Fruit fly (Drosophila melanogaster) whole organism, embryonic: ENCODE measurements around the gene phtm.
A peak's percentile ranks its signal among the peaks of the same experiment; 100 is the strongest.

ENCODE experiments used
- Adf1 ChIP-seq: fragments of 200-800 bp; sonication (Bioruptor generic); IDR thresholded peaks from 2 replicates; pipeline ENCODE4 v1.3.6; 2022; ENCODE audit warnings: missing biosample characterization, missing genetic modification characterization
- Blimp-1 ChIP-seq: fragments of 200-800 bp; sonication (Bioruptor generic); optimal IDR thresholded peaks from 3 replicates; lab custom pipeline; 2018; ENCODE audit warnings: missing biosample characterization, missing genetic modification characterization, mild to moderate bottlenecking, moderate library complexity, missing genetic modification reagents
- CG10267 ChIP-seq: fragments of 200-800 bp; sonication (Bioruptor generic); optimal IDR thresholded peaks from 2 replicates; lab custom pipeline; 2018; ENCODE audit warnings: missing biosample characterization, mild to moderate bottlenecking, missing genetic modification characterization, moderate library complexity
- CG10543 ChIP-seq: fragments of 200-800 bp; sonication (Bioruptor generic); optimal IDR thresholded peaks from 3 replicates; lab custom pipeline; 2017; ENCODE audit warnings: missing biosample characterization, mild to moderate bottlenecking, missing genetic modification characterization, moderate library complexity
- CG10979 ChIP-seq: fragments of 200-800 bp; sonication (Bioruptor generic); optimal IDR thresholded peaks from 2 replicates; lab custom pipeline; 2018; ENCODE audit warnings: missing biosample characterization, mild to moderate bottlenecking, missing genetic modification characterization, moderate library complexity
- CG12391 ChIP-seq: fragments of 200-800 bp; sonication (Bioruptor generic); optimal IDR thresholded peaks from 3 replicates; lab custom pipeline; 2018; ENCODE audit warnings: missing biosample characterization, mild to moderate bottlenecking, missing genetic modification characterization, moderate library complexity
- CG12744 ChIP-seq: fragments of 200-800 bp; sonication (Bioruptor generic); optimal IDR thresholded peaks from 2 replicates; lab custom pipeline; 2016; ENCODE audit warnings: missing biosample characterization, missing genetic modification characterization
- CG12769 ChIP-seq: fragments of 200-800 bp; sonication (Bioruptor generic); optimal IDR thresholded peaks from 2 replicates; lab custom pipeline; 2019; ENCODE audit warnings: missing biosample characterization, mild to moderate bottlenecking, missing genetic modification characterization, moderate library complexity
- CG13123 ChIP-seq: fragments of 200-800 bp; sonication (Bioruptor generic); optimal IDR thresholded peaks from 2 replicates; lab custom pipeline; 2016; ENCODE audit warnings: missing biosample characterization, missing genetic modification characterization
- CG13424 ChIP-seq: fragments of 200-800 bp; sonication (Bioruptor generic); optimal IDR thresholded peaks from 2 replicates; lab custom pipeline; 2019; ENCODE audit warnings: missing biosample characterization, mild to moderate bottlenecking, missing genetic modification characterization, moderate library complexity
- CG3163 ChIP-seq: fragments of 200-800 bp; sonication (Bioruptor generic); optimal IDR thresholded peaks from 3 replicates; lab custom pipeline; 2016; ENCODE audit warnings: missing biosample characterization, missing genetic modification characterization
- CG33213 ChIP-seq: fragments of 200-800 bp; sonication (Bioruptor generic); optimal IDR thresholded peaks from 3 replicates; lab custom pipeline; 2016; ENCODE audit warnings: missing biosample characterization, missing genetic modification characterization
- CG4707 ChIP-seq: fragments of 200-800 bp; sonication (Bioruptor generic); optimal IDR thresholded peaks from 2 replicates; lab custom pipeline; 2018; ENCODE audit warnings: missing biosample characterization, mild to moderate bottlenecking, missing genetic modification characterization, moderate library complexity
- CG5180 ChIP-seq: fragments of 200-800 bp; sonication (Bioruptor generic); optimal IDR thresholded peaks from 3 replicates; lab custom pipeline; 2017; ENCODE audit warnings: missing biosample characterization, missing genetic modification characterization, mild to moderate bottlenecking, moderate library complexity, missing genetic modification reagents
- CG7556 ChIP-seq: fragments of 200-800 bp; sonication (Bioruptor generic); optimal IDR thresholded peaks from 2 replicates; lab custom pipeline; 2017; ENCODE audit warnings: missing biosample characterization, mild to moderate bottlenecking, missing genetic modification characterization
- CG8944 ChIP-seq: fragments of 200-800 bp; sonication (Bioruptor generic); optimal IDR thresholded peaks from 3 replicates; lab custom pipeline; 2016; ENCODE audit warnings: missing biosample characterization, missing genetic modification characterization
- CG9437 ChIP-seq: fragments of 200-800 bp; sonication (Bioruptor generic); optimal IDR thresholded peaks from 2 replicates; lab custom pipeline; 2018; ENCODE audit warnings: missing biosample characterization, mild to moderate bottlenecking, missing genetic modification characterization
- Deaf1 ChIP-seq: fragments of 200-800 bp; optimal IDR thresholded peaks from 3 replicates; lab custom pipeline; 2019; ENCODE audit warnings: missing biosample characterization, mild to moderate bottlenecking, missing genetic modification characterization, moderate library complexity
- GATAe ChIP-seq: fragments of 200-800 bp; sonication (Bioruptor generic); conservative IDR thresholded peaks from 2 replicates; pipeline ENCODE4 v1.3.6; 2022; ENCODE audit warnings: missing biosample characterization, missing genetic modification characterization
- Hr3 ChIP-seq: fragments of 200-800 bp; sonication (Bioruptor generic); optimal IDR thresholded peaks from 3 replicates; lab custom pipeline; 2016; ENCODE audit warnings: missing biosample characterization, missing genetic modification characterization
- Jarid2 ChIP-seq: fragments of 200-800 bp; sonication (Bioruptor generic); optimal IDR thresholded peaks from 3 replicates; lab custom pipeline; 2017; ENCODE audit warnings: mild to moderate bottlenecking, missing biosample characterization, missing genetic modification reagents, missing genetic modification characterization
- Lpt ChIP-seq: fragments of >200 bp; optimal IDR thresholded peaks from 2 replicates; lab custom pipeline; 2018; ENCODE audit warnings: missing biosample characterization, missing genetic modification characterization
- Mes4 ChIP-seq: fragments of 200-800 bp; sonication (Bioruptor generic); optimal IDR thresholded peaks from 2 replicates; lab custom pipeline; 2016; ENCODE audit warnings: missing biosample characterization, missing genetic modification characterization
- Myb ChIP-seq: fragments of 200-800 bp; sonication (Bioruptor generic); optimal IDR thresholded peaks from 2 replicates; lab custom pipeline; 2016; ENCODE audit warnings: missing biosample characterization, missing genetic modification characterization
- Ssrp ChIP-seq: fragments of 200-800 bp; sonication (Bioruptor generic); optimal IDR thresholded peaks from 2 replicates; lab custom pipeline; 2018; ENCODE audit warnings: missing biosample characterization, mild to moderate bottlenecking, missing genetic modification characterization, moderate library complexity
- abd-A ChIP-seq: fragments of 200-800 bp; sonication (Bioruptor generic); optimal IDR thresholded peaks from 3 replicates; lab custom pipeline; 2019; ENCODE audit warnings: missing biosample characterization, mild to moderate bottlenecking, missing genetic modification characterization, moderate library complexity
- bigmax ChIP-seq: fragments of 200-800 bp; sonication (Bioruptor generic); optimal IDR thresholded peaks from 2 replicates; lab custom pipeline; 2018; ENCODE audit warnings: missing biosample characterization, mild to moderate bottlenecking, missing genetic modification characterization
- cg ChIP-seq: fragments of 200-800 bp; sonication (Bioruptor generic); optimal IDR thresholded peaks from 3 replicates; lab custom pipeline; 2019; ENCODE audit warnings: missing biosample characterization, mild to moderate bottlenecking, missing genetic modification characterization, moderate library complexity
- crol ChIP-seq: fragments of 200-800 bp; sonication (Bioruptor generic); IDR thresholded peaks from 2 replicates; pipeline ENCODE4 v1.3.6; 2022; ENCODE audit warnings: missing biosample characterization, missing genetic modification characterization
- dpn ChIP-seq, 2 experiments: fragments of 200-800 bp; sonication (Bioruptor generic); optimal IDR thresholded peaks; 3 replicates each; lab custom pipeline; 2016; ENCODE audit warnings: missing biosample characterization in 2 of 2, missing genetic modification characterization in 2 of 2
- grau ChIP-seq: fragments of 200-800 bp; optimal IDR thresholded peaks from 3 replicates; lab custom pipeline; 2019; ENCODE audit warnings: missing biosample characterization, mild to moderate bottlenecking, missing genetic modification characterization, moderate library complexity
- h ChIP-seq: fragments of >200 bp; optimal IDR thresholded peaks from 2 replicates; lab custom pipeline; 2017
- kni ChIP-seq: fragments of 200-800 bp; sonication (Bioruptor generic); optimal IDR thresholded peaks from 3 replicates; lab custom pipeline; 2017; ENCODE audit warnings: mild to moderate bottlenecking, missing biosample characterization, missing genetic modification reagents, missing genetic modification characterization
- lilli ChIP-seq: fragments of 200-800 bp; sonication (Bioruptor generic); optimal IDR thresholded peaks from 3 replicates; lab custom pipeline; 2016; ENCODE audit warnings: missing biosample characterization, missing genetic modification characterization
- oc ChIP-seq: fragments of 200-800 bp; sonication (Bioruptor generic); optimal IDR thresholded peaks from 2 replicates; lab custom pipeline; 2018; ENCODE audit warnings: missing biosample characterization, mild to moderate bottlenecking, missing genetic modification characterization, moderate library complexity
- org-1 ChIP-seq: fragments of 200-800 bp; sonication (Bioruptor generic); optimal IDR thresholded peaks from 2 replicates; lab custom pipeline; 2017; ENCODE audit warnings: missing biosample characterization, missing genetic modification characterization
- rib ChIP-seq: fragments of 200-800 bp; sonication (Bioruptor generic); IDR thresholded peaks from 2 replicates; pipeline ENCODE4 v1.3.6; 2022; ENCODE audit warnings: missing biosample characterization, missing genetic modification characterization
- row ChIP-seq: fragments of 200-800 bp; sonication (Bioruptor generic); IDR thresholded peaks from 3 replicates; pipeline ENCODE4 v1.3.6; 2022; ENCODE audit warnings: missing biosample characterization, missing genetic modification characterization
- shn ChIP-seq: fragments of 200-800 bp; sonication (Bioruptor generic); optimal IDR thresholded peaks from 3 replicates; lab custom pipeline; 2016; ENCODE audit warnings: missing biosample characterization, missing genetic modification characterization
- sna ChIP-seq: fragments of 200-800 bp; sonication (Bioruptor generic); IDR thresholded peaks from 2 replicates; pipeline ENCODE4 v1.3.6; 2022; ENCODE audit warnings: missing biosample characterization, missing genetic modification characterization; ENCODE audit not compliant: partially characterized antibody
- tll ChIP-seq, 2 experiments: fragments of 200-800 bp in 1 of 2; fragments of >200 bp in 1 of 2; sonication (Bioruptor generic) in 1 of 2; optimal IDR thresholded peaks; 2 replicates each; lab custom pipeline; 2017 to 2019; ENCODE audit warnings: missing biosample characterization in 2 of 2, missing genetic modification characterization in 2 of 2, mild to moderate bottlenecking in 1 of 2, moderate library complexity in 1 of 2
- unpg ChIP-seq: fragments of 200-800 bp; sonication (Bioruptor generic); optimal IDR thresholded peaks from 3 replicates; lab custom pipeline; 2018; ENCODE audit warnings: missing biosample characterization, mild to moderate bottlenecking, missing genetic modification characterization, moderate library complexity
- vvl ChIP-seq: fragments of 200-800 bp; sonication (Bioruptor generic); IDR thresholded peaks from 2 replicates; pipeline ENCODE4 v1.3.6; 2022; ENCODE audit warnings: missing biosample characterization, missing genetic modification characterization
- z ChIP-seq: fragments of 200-800 bp; sonication (Bioruptor generic); IDR thresholded peaks from 3 replicates; pipeline ENCODE4 v1.3.6; 2022; ENCODE audit warnings: missing biosample characterization, missing genetic modification characterization
- zen ChIP-seq: fragments of 200-800 bp; sonication (Bioruptor generic); optimal IDR thresholded peaks from 3 replicates; lab custom pipeline; 2018; ENCODE audit warnings: missing biosample characterization, mild to moderate bottlenecking, missing genetic modification characterization, moderate library complexity
- zfh1 ChIP-seq: fragments of 200-800 bp; sonication (Bioruptor generic); IDR thresholded peaks from 3 replicates; pipeline ENCODE4 v1.3.6; 2022; ENCODE audit warnings: missing biosample characterization, missing genetic modification characterization

phtm gene

dm6 chrX:18665715-18666267, 19.8 kb upstream of the phtm start (continued):
- no peak for TF ChIP-seq unpg
- peak; percentile 81 for TF ChIP-seq CG3163 (GFP tag; lab: Kevin White, UChicago)
- TF ChIP-seq Blimp-1 (GFP tag; lab: Kevin White, UChicago), result peak; percentile 7
- TF ChIP-seq vvl (GFP tag; lab: Robert Waterston, UW), result 0 out of 2 replicates have a peak, but pooled peaks have one; percentile 13
- TF ChIP-seq z (GFP tag; lab: Robert Waterston, UW), result peak; percentile 92
- no peak for TF ChIP-seq CG10543 (GFP tag; lab: Kevin White, UChicago)
- no peak for TF ChIP-seq org-1 (GFP tag; lab: Kevin White, UChicago)
- no peak for TF ChIP-seq CG13123 (GFP tag; lab: Kevin White, UChicago)
- no peak for TF ChIP-seq dpn (GFP tag; optimal IDR thresholded peaks at IDR 0.05; lab: Kevin White, UChicago)
- peak; percentile 33 for TF ChIP-seq Deaf1 (tag; lab: Kevin White, UChicago)
- peak; percentile 98 for TF ChIP-seq CG5180 (GFP tag; lab: Kevin White, UChicago)
- peak; percentile 36 for TF ChIP-seq Jarid2

DNA sequence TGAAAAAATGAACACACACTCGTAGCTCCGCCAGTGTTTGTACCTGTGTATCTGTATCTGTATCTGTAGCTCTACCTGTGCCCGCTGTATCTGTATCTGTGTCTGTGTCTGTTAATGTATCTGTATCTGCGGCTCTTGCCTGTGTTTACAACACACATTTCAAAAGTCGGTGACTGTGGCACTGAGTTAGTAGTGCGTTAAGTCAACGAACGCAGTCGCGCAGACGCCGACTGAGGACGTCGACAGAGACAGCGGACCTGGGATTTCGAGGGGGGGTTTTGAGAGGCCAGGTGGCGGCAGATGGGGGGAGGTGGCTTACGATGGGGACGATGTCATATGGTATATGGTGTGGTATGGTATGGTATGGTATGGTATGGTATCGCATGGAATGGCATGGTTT, 17.3 kb upstream of the phtm start:
- TF ChIP-seq cg (GFP tag; lab: Kevin White, UChicago) (peak; percentile 79), Hr3 (GFP tag; lab: Kevin White, UChicago) (no peak), CG12769 (tag; lab: Kevin White, UChicago) (peak; percentile 25), CG10267 (no peak), zen (tag; lab: Kevin White, UChicago) (peak; percentile 26), Blimp-1 (GFP tag; lab: Kevin White, UChicago) (peak; percentile 53), CG12391 (tag; lab: Kevin White, UChicago) (no peak), CG5180 (GFP tag; lab: Kevin White, UChicago) (peak; percentile 84), CG12744 (GFP tag; lab: Kevin White, UChicago) (no peak), kni (GFP tag; lab: Kevin White, UChicago) (peak; percentile 9), Adf1 (GFP tag; lab: Robert Waterston, UW) (peak; percentile 54), tll (GFP tag; optimal IDR thresholded peaks at IDR 0.05; lab: Kevin White, UChicago) (peak in 1 of 2 experiments; percentile 96), lilli (GFP tag; lab: Kevin White, UChicago) (no peak), crol (GFP tag; lab: Robert Waterston, UW) (peak; percentile 59), abd-A (peak; percentile 58), Myb (no peak), vvl (GFP tag; lab: Robert Waterston, UW) (peak; percentile 61; the same call in 1 of the 2 replicates), dpn (GFP tag; optimal IDR thresholded peaks at IDR 0.05; lab: Kevin White, UChicago) (no peak), oc (tag; lab: Kevin White, UChicago) (peak; percentile 16)

- TF ChIP-seq row (GFP tag; lab: Robert Waterston, UW), result peak; percentile 74
- TF ChIP-seq zfh1 (GFP tag; lab: Robert Waterston, UW), result peak; percentile 39; the same call in 1 of the 3 replicates
- TF ChIP-seq bigmax (GFP tag; lab: Kevin White, UChicago), result no peak
- TF ChIP-seq CG10979 (tag; lab: Kevin White, UChicago), result peak; percentile 37
- TF ChIP-seq CG4707 (GFP tag; lab: Kevin White, UChicago), result no peak
- no peak for TF ChIP-seq h (lab: Kevin White, UChicago)
- peak; percentile 34 for TF ChIP-seq grau (tag; lab: Kevin White, UChicago)
- no peak for TF ChIP-seq CG9437 (GFP tag; lab: Kevin White, UChicago)
- TF ChIP-seq CG7556, result peak; percentile 8
- TF ChIP-seq CG13424 (tag; lab: Kevin White, UChicago), result peak; percentile 36
- TF ChIP-seq shn (GFP tag; lab: Kevin White, UChicago), result no peak
- TF ChIP-seq sna, result no peak
- TF ChIP-seq GATAe (GFP tag; lab: Robert Waterston, UW), result no peak
- no peak for TF ChIP-seq Mes4
- no peak for TF ChIP-seq CG8944 (GFP tag; lab: Kevin White, UChicago)
- peak; percentile 40 for TF ChIP-seq Ssrp
- TF ChIP-seq rib (GFP tag; lab: Robert Waterston, UW), result no peak
- no peak for TF ChIP-seq CG33213 (GFP tag; lab: Kevin White, UChicago)
- no peak for TF ChIP-seq Lpt
Observed at dm6 chrX:18669811-18670477, 15.6 kb upstream of the phtm start.
